Worm (Caenorhabditis elegans): Measurements from ENCODE around the gene F08F8.11.

DNA sequence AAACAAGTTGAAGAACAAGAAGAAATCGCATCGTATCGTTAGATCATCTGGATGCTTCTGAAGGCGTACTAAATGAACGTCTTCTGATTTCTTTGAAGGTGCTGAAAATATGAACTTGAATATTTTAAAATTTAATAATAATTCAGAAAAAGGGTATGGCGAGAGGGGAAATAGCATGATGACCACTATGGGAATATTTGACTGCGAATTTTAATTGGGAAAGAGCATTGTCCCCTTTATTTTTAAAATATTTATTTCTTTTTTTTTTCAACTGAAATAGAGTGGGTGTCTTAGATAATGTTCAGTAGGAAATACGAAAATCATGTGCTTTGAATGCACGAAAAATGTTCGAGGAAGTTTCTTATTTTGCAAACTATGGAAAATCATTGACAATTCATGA lies 29.7 kb downstream of the F08F8.11 start, which contains the start of gene lgc-50:
- TF ChIP-seq B0310.2 (tag; optimal IDR thresholded peaks at IDR 0.05): no peak
- TF ChIP-seq ama-1 (optimal IDR thresholded peaks at IDR 0.05): no peak
- no peak for TF ChIP-seq ceh-36 (tag; optimal IDR thresholded peaks at IDR 0.05)
- TF ChIP-seq F13C5.2 (tag; optimal IDR thresholded peaks at IDR 0.05): no peak
- no peak for TF ChIP-seq hmg-4 (GFP tag; optimal IDR thresholded peaks at IDR 0.05)
- no peak for TF ChIP-seq tbx-37 (GFP tag; conservative IDR thresholded peaks at IDR 0.05)
- TF ChIP-seq ets-7 (tag; optimal IDR thresholded peaks at IDR 0.05): no peak
- no peak for TF ChIP-seq pes-1 (GFP tag; IDR thresholded peaks at IDR 0.05)
- TF ChIP-seq hmbx-1 (tag; optimal IDR thresholded peaks at IDR 0.05): no peak
- no peak for TF ChIP-seq tbx-11 (GFP tag; IDR thresholded peaks at IDR 0.05)
- TF ChIP-seq tra-4 (tag; optimal IDR thresholded peaks at IDR 0.05): no peak

Data from whole organism, early embryonic.